Worm (Caenorhabditis elegans): Measurements from ENCODE around the gene T23F2.4.

T23F2.4 gene

DNA sequence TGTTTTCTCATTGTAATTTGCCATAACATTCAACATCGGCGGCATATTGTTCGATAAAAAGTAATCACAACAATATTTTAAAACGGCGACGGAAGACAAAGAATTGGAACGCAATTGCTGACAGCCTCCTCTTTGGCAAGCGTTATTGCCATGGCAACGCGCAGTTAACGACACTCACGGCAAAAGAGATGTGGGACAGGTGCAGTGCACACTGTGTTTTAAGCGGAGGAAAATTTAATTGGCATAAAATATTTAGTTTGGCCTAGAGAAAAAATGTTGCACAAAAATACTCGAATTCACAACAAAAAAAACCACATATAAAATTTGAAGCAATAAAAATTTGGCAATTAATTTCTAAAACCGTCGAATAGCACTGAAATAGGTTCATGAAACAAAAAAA lies 37.8 kb upstream of the T23F2.4 start, which contains the start of gene ifta-1:
Gene ifta-1 (minus strand): TSS at position 101 of the 400 bp plus-strand sequence.
- TF ChIP-seq fkh-8 (tag; optimal IDR thresholded peaks at IDR 0.05) (peak; percentile 87), pag-3 (tag; optimal IDR thresholded peaks at IDR 0.05; ENCODE audit: borderline replicate concordance, insufficient read depth) (no peak)

- TF ChIP-seq pag-3 (tag; optimal IDR thresholded peaks at IDR 0.05; ENCODE audit: borderline replicate concordance, insufficient read depth) (no peak), lin-15B (tag; optimal IDR thresholded peaks at IDR 0.05) (no peak), unc-86 (tag; optimal IDR thresholded peaks at IDR 0.05) (no peak), sptf-1 (tag; optimal IDR thresholded peaks at IDR 0.05) (no peak), ama-1 (optimal IDR thresholded peaks at IDR 0.05) (no peak), nhr-19 (GFP tag; conservative IDR thresholded peaks at IDR 0.05) (no peak), hlh-17 (GFP tag; optimal IDR thresholded peaks at IDR 0.05; ENCODE audit: borderline replicate concordance) (no peak), egl-13 (tag; optimal IDR thresholded peaks at IDR 0.05) (no peak), xbp-1 (tag; optimal IDR thresholded peaks at IDR 0.05) (no peak), nhr-76 (tag; optimal IDR thresholded peaks at IDR 0.05) (no peak), unc-62 (GFP tag; optimal IDR thresholded peaks at IDR 0.05) (no peak), lin-14 (GFP tag; optimal IDR thresholded peaks at IDR 0.05) (no peak), nhr-84 (tag; optimal IDR thresholded peaks at IDR 0.05) (no peak), ces-1 (GFP tag; optimal IDR thresholded peaks at IDR 0.05) (no peak), unc-98 (GFP tag; IDR thresholded peaks at IDR 0.05) (no peak), fkh-10 (GFP tag; optimal IDR thresholded peaks at IDR 0.05) (no peak), aly-2 (tag; optimal IDR thresholded peaks at IDR 0.05) (no peak), sox-4 (tag; optimal IDR thresholded peaks at IDR 0.05) (no peak), elt-3 (tag; optimal IDR thresholded peaks at IDR 0.05) (no peak)
These were observed 32.9 kb upstream of the T23F2.4 start for ce11 chrX:5547828-5548227.

ce11 chrX:5543651-5544050 lies 28.8 kb upstream of the T23F2.4 start, which contains the start of gene C54G7.1:
TSS of gene C54G7.1 (plus strand) at chrX:5543951.
- TF ChIP-seq swsn-7 (tag; optimal IDR thresholded peaks at IDR 0.05) (no peak), pqm-1 (tag; optimal IDR thresholded peaks at IDR 0.05) (no peak), ztf-11 (tag; optimal IDR thresholded peaks at IDR 0.05) (no peak), unc-30 (tag; optimal IDR thresholded peaks at IDR 0.05) (no peak), isw-1 (GFP tag; IDR thresholded peaks at IDR 0.05) (no peak), ceh-8 (GFP tag; optimal IDR thresholded peaks at IDR 0.05) (no peak), unc-86 (tag; optimal IDR thresholded peaks at IDR 0.05) (no peak)

- no peak for TF ChIP-seq F16B12.6 (tag; optimal IDR thresholded peaks at IDR 0.05)
- no peak for TF ChIP-seq lin-13 (GFP tag; optimal IDR thresholded peaks at IDR 0.05)
- no peak for TF ChIP-seq lsy-2 (tag; optimal IDR thresholded peaks at IDR 0.05)
- TF ChIP-seq rnt-1 (tag; optimal IDR thresholded peaks at IDR 0.05) = no peak
- TF ChIP-seq nhr-90 (tag; optimal IDR thresholded peaks at IDR 0.05; ENCODE audit: poor library complexity) = no peak
- no peak for TF ChIP-seq ceh-88 (GFP tag; IDR thresholded peaks at IDR 0.05)
- no peak for TF ChIP-seq aly-2 (tag; optimal IDR thresholded peaks at IDR 0.05)
- TF ChIP-seq lin-15B (tag; optimal IDR thresholded peaks at IDR 0.05) = no peak
- TF ChIP-seq lin-35 (GFP tag; optimal IDR thresholded peaks at IDR 0.05) = no peak
- no peak for TF ChIP-seq snpc-4 (tag; optimal IDR thresholded peaks at IDR 0.05)
- no peak for TF ChIP-seq C16A3.4 (tag; optimal IDR thresholded peaks at IDR 0.05)
- TF ChIP-seq ceh-8 (GFP tag; optimal IDR thresholded peaks at IDR 0.05) = no peak
- TF ChIP-seq mef-2 (tag; optimal IDR thresholded peaks at IDR 0.05) = no peak
- no peak for TF ChIP-seq fkh-4 (tag; optimal IDR thresholded peaks at IDR 0.05; ENCODE audit: borderline replicate concordance)
- no peak for TF ChIP-seq hlh-17 (GFP tag; optimal IDR thresholded peaks at IDR 0.05; ENCODE audit: borderline replicate concordance)
- TF ChIP-seq fkh-8 (tag; optimal IDR thresholded peaks at IDR 0.05) = no peak
- TF ChIP-seq zag-1 (tag; optimal IDR thresholded peaks at IDR 0.05) = no peak
These were observed 23.5 kb upstream of the T23F2.4 start, which contains the start of gene lgx-1 for ce11 chrX:5538416-5538815. TSS of gene lgx-1 (minus strand) at chrX:5538516.

Measured in whole organism, L1 larva.